Worm (Caenorhabditis elegans) whole organism, L3 larva: Measurements from ENCODE around the gene cdh-4.

ENCODE experiments used
- R02D3.7 ChIP-seq: fragments of 150-350 bp; optimal IDR thresholded peaks from 2 replicates; lab custom pipeline; 2014; ENCODE audit warnings: missing biosample characterization, missing genetic modification characterization
- ZK546.5 ChIP-seq: sonication (generic microtip); optimal IDR thresholded peaks from 2 replicates; lab custom pipeline; 2017; ENCODE audit warnings: missing biosample characterization, missing genetic modification characterization
- aly-2 ChIP-seq: fragments of 150-350 bp; optimal IDR thresholded peaks from 2 replicates; lab custom pipeline; 2014; ENCODE audit warnings: missing biosample characterization, missing genetic modification characterization
- ama-1 ChIP-seq: fragments of 150-350 bp; optimal IDR thresholded peaks from 2 replicates; lab custom pipeline; 2018
- ceh-16 ChIP-seq: sonication (generic microtip); optimal IDR thresholded peaks from 2 replicates; lab custom pipeline; 2017; ENCODE audit warnings: missing biosample characterization, missing genetic modification characterization
- ceh-28 ChIP-seq: fragments of 150-350 bp; optimal IDR thresholded peaks from 2 replicates; lab custom pipeline; 2014; ENCODE audit warnings: missing biosample characterization, missing genetic modification reagents, missing genetic modification characterization
- ceh-82 ChIP-seq: fragments of 150-350 bp; optimal IDR thresholded peaks from 2 replicates; lab custom pipeline; 2014; ENCODE audit warnings: missing biosample characterization, missing genetic modification characterization
- ceh-9 ChIP-seq: sonication (generic microtip); optimal IDR thresholded peaks from 2 replicates; lab custom pipeline; 2018; ENCODE audit warnings: missing biosample characterization, missing genetic modification characterization
- daf-12 ChIP-seq: fragments of 150-350 bp; optimal IDR thresholded peaks from 2 replicates; lab custom pipeline; 2014; ENCODE audit warnings: missing biosample characterization, missing genetic modification reagents, missing genetic modification characterization
- egl-27 ChIP-seq: sonication (generic microtip); optimal IDR thresholded peaks from 4 replicates; lab custom pipeline; 2017; ENCODE audit warnings: missing biosample characterization, missing genetic modification reagents, missing genetic modification characterization
- egl-5 ChIP-seq: fragments of 150-350 bp; optimal IDR thresholded peaks from 2 replicates; lab custom pipeline; 2017; ENCODE audit warnings: missing biosample characterization, missing genetic modification reagents, missing genetic modification characterization, inconsistent platforms
- elt-1 ChIP-seq: fragments of 150-350 bp; optimal IDR thresholded peaks from 2 replicates; lab custom pipeline; 2014; ENCODE audit warnings: missing biosample characterization, missing genetic modification characterization
- elt-2 ChIP-seq: sonication (generic microtip); optimal IDR thresholded peaks from 2 replicates; lab custom pipeline; 2016; ENCODE audit warnings: missing genetic modification reagents, mild to moderate bottlenecking, missing genetic modification characterization, missing compliant biosample characterization
- elt-3 ChIP-seq, 3 experiments: fragments of 150-350 bp in 1 of 3; sonication (generic microtip) in 2 of 3; optimal IDR thresholded peaks; 2 replicates in 2 of 3; 4 replicates in 1 of 3; lab custom pipeline; 2014 to 2017; ENCODE audit warnings: missing biosample characterization in 3 of 3, missing genetic modification characterization in 3 of 3
- eor-1 ChIP-seq, 2 experiments: fragments of 150-350 bp; optimal IDR thresholded peaks; 2 replicates each; lab custom pipeline; 2014 to 2018; ENCODE audit warnings: missing biosample characterization in 2 of 2, missing genetic modification characterization in 2 of 2
- fkh-10 ChIP-seq: sonication (generic microtip); optimal IDR thresholded peaks from 2 replicates; lab custom pipeline; 2017; ENCODE audit warnings: missing biosample characterization, missing genetic modification reagents, missing genetic modification characterization
- fkh-2 ChIP-seq: fragments of 150-350 bp; optimal IDR thresholded peaks from 2 replicates; lab custom pipeline; 2014; ENCODE audit warnings: missing biosample characterization, missing genetic modification reagents, missing genetic modification characterization
- fos-1 ChIP-seq: fragments of 150-350 bp; optimal IDR thresholded peaks from 2 replicates; lab custom pipeline; 2014; ENCODE audit warnings: missing biosample characterization, missing genetic modification characterization
- lin-15B ChIP-seq: fragments of 150-350 bp; optimal IDR thresholded peaks from 2 replicates; lab custom pipeline; 2014; ENCODE audit warnings: missing biosample characterization, missing genetic modification characterization
- lin-39 ChIP-seq: fragments of 150-350 bp; optimal IDR thresholded peaks from 2 replicates; lab custom pipeline; 2018; ENCODE audit warnings: missing biosample characterization, missing genetic modification reagents, missing genetic modification characterization
- lsy-12 ChIP-seq: sonication (generic microtip); optimal IDR thresholded peaks from 2 replicates; lab custom pipeline; 2016; ENCODE audit warnings: mild to moderate bottlenecking, missing genetic modification characterization, missing compliant biosample characterization
- mdl-1 ChIP-seq: fragments of 150-350 bp; optimal IDR thresholded peaks from 2 replicates; lab custom pipeline; 2014; ENCODE audit warnings: missing biosample characterization, missing genetic modification characterization
- mml-1 ChIP-seq: fragments of 150-350 bp; sonication (generic microtip); optimal IDR thresholded peaks from 3 replicates; lab custom pipeline; 2014; ENCODE audit warnings: missing biosample characterization, missing genetic modification characterization
- nhr-11 ChIP-seq: fragments of 150-350 bp; optimal IDR thresholded peaks from 2 replicates; lab custom pipeline; 2014; ENCODE audit warnings: missing biosample characterization, missing genetic modification characterization
- nhr-12 ChIP-seq: fragments of 150-350 bp; optimal IDR thresholded peaks from 2 replicates; lab custom pipeline; 2014; ENCODE audit warnings: missing biosample characterization, missing genetic modification characterization
- nhr-23 ChIP-seq: fragments of 150-350 bp; optimal IDR thresholded peaks from 2 replicates; lab custom pipeline; 2014; ENCODE audit warnings: missing biosample characterization, missing genetic modification reagents, missing genetic modification characterization
- nhr-237 ChIP-seq: fragments of 150-350 bp; optimal IDR thresholded peaks from 2 replicates; lab custom pipeline; 2014; ENCODE audit warnings: missing biosample characterization, missing genetic modification characterization
- nhr-25 ChIP-seq: sonication (generic microtip); optimal IDR thresholded peaks from 2 replicates; lab custom pipeline; 2017; ENCODE audit warnings: missing biosample characterization, missing genetic modification characterization
- nhr-28 ChIP-seq: fragments of 150-350 bp; optimal IDR thresholded peaks from 2 replicates; lab custom pipeline; 2014; ENCODE audit warnings: missing biosample characterization, missing genetic modification characterization
- nhr-43 ChIP-seq: sonication (generic microtip); optimal IDR thresholded peaks from 2 replicates; lab custom pipeline; 2016; ENCODE audit warnings: mild to moderate bottlenecking, missing genetic modification characterization, missing compliant biosample characterization; ENCODE audit not compliant: poor library complexity, severe bottlenecking
- nhr-67 ChIP-seq: fragments of 150-350 bp; optimal IDR thresholded peaks from 2 replicates; lab custom pipeline; 2014; ENCODE audit warnings: missing biosample characterization, missing genetic modification characterization
- nhr-76 ChIP-seq: fragments of 150-350 bp; sonication (generic microtip); optimal IDR thresholded peaks from 5 replicates; lab custom pipeline; 2014; ENCODE audit warnings: missing biosample characterization, missing genetic modification characterization
- nhr-77 ChIP-seq: fragments of 150-350 bp; optimal IDR thresholded peaks from 2 replicates; lab custom pipeline; 2014; ENCODE audit warnings: missing biosample characterization, missing genetic modification characterization
- pha-4 ChIP-seq: fragments of 150-350 bp; optimal IDR thresholded peaks from 2 replicates; lab custom pipeline; 2014; ENCODE audit warnings: missing biosample characterization, missing genetic modification reagents, missing genetic modification characterization
- pqm-1 ChIP-seq: fragments of 150-350 bp; optimal IDR thresholded peaks from 2 replicates; lab custom pipeline; 2017; ENCODE audit warnings: missing biosample characterization, missing genetic modification characterization, inconsistent platforms
- sea-2 ChIP-seq: fragments of 150-350 bp; sonication (generic microtip); optimal IDR thresholded peaks from 4 replicates; lab custom pipeline; 2014; ENCODE audit warnings: missing biosample characterization, missing genetic modification reagents, missing genetic modification characterization
- skn-1 ChIP-seq: fragments of 150-350 bp; optimal IDR thresholded peaks from 2 replicates; lab custom pipeline; 2014; ENCODE audit warnings: missing biosample characterization, missing genetic modification characterization
- snpc-4 ChIP-seq: fragments of 150-350 bp; optimal IDR thresholded peaks from 2 replicates; lab custom pipeline; 2014; ENCODE audit warnings: missing biosample characterization, missing genetic modification characterization
- tbx-2 ChIP-seq: sonication (generic microtip); optimal IDR thresholded peaks from 2 replicates; lab custom pipeline; 2016; ENCODE audit warnings: mild to moderate bottlenecking, missing genetic modification characterization, missing compliant biosample characterization
- unc-39 ChIP-seq: sonication (generic microtip); optimal IDR thresholded peaks from 4 replicates; lab custom pipeline; 2017; ENCODE audit warnings: missing biosample characterization, missing genetic modification characterization
- unc-62 ChIP-seq: fragments of 150-350 bp; sonication (generic microtip); optimal IDR thresholded peaks from 4 replicates; lab custom pipeline; 2014; ENCODE audit warnings: missing biosample characterization, missing genetic modification reagents, missing genetic modification characterization
- zag-1 ChIP-seq: fragments of 150-350 bp; optimal IDR thresholded peaks from 2 replicates; lab custom pipeline; 2014; ENCODE audit warnings: missing biosample characterization, missing genetic modification characterization
- ztf-11 ChIP-seq: fragments of 150-350 bp; optimal IDR thresholded peaks from 2 replicates; lab custom pipeline; 2014; ENCODE audit warnings: missing biosample characterization, missing genetic modification characterization
- ztf-4 ChIP-seq: fragments of 150-350 bp; optimal IDR thresholded peaks from 2 replicates; lab custom pipeline; 2014; ENCODE audit warnings: missing biosample characterization, missing genetic modification characterization

Gene cdh-4

DNA sequence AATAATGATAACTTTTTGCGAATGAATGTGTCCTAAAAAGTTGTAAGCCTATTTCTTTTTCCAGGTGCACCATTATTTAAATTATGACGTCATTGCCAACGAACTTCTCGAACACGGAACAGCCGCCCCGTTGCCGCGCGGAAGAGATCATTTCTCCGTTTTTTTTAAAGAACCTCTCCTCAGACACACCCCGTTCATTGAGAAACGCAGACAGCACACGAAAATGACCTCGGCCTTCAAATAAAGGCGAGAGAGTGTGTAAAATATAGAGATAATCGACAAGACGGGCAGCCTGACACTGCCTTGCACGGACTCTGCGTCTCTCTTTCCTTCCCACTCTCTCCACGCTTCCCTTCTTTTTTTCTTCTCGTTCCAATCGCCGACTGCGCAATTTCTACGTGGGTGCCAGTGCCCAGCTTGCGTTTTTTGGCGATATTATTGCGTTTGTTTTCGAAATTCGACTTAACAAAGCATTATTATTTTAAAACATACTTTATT, 40.3 kb downstream of the cdh-4 start (continued):
- TF ChIP-seq ZK546.5 (tag; lab: Kevin White, UChicago) (no peak), egl-27 (tag; lab: Kevin White, UChicago) (no peak), lin-39 (tag; lab: Kevin White, UChicago) (peak; percentile 72), egl-5 (tag; lab: Kevin White, UChicago) (peak; percentile 90), snpc-4 (peak; percentile 36), ceh-9 (tag; lab: Kevin White, UChicago) (no peak), aly-2 (tag; lab: Kevin White, UChicago) (no peak), nhr-11 (tag; lab: Kevin White, UChicago) (no peak), nhr-76 (no peak), fkh-10 (GFP tag; lab: Kevin White, UChicago) (no peak), mdl-1 (tag; lab: Kevin White, UChicago) (peak; percentile 11)

DNA sequence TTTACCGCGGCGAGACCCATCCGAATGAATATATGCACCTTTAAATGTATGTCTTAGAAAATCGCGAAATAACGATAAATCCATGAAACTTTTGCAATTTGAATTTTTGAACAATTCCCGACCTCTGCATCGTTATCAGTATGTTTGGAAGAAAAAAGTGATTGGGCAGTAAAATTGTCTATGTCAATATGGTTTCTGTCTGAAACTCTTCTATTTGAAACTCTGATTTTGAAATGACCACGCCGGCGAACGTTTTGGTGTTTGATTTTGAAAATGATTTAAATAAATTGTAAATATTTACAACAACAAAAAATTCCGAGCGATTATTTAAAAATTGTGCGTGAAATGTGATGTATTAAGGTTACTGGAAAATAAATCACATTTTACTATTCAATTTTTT, 41.1 kb downstream of the cdh-4 start:
- TF ChIP-seq fkh-2 (tag; lab: Kevin White, UChicago) (no peak), pqm-1 (tag; lab: Kevin White, UChicago) (peak; percentile 14), elt-2 (tag; lab: Kevin White, UChicago) (peak; percentile 26), nhr-67 (tag; lab: Kevin White, UChicago) (no peak), snpc-4 (no peak), pha-4 (tag; lab: Kevin White, UChicago) (peak; percentile 79), egl-5 (tag; lab: Kevin White, UChicago) (no peak), fos-1 (tag; lab: Kevin White, UChicago) (no peak), ceh-28 (tag; lab: Kevin White, UChicago) (no peak), nhr-28 (tag; lab: Kevin White, UChicago) (no peak), eor-1 (tag; optimal IDR thresholded peaks at IDR 0.05; lab: Kevin White, UChicago) (no peak), ceh-16 (tag; lab: Kevin White, UChicago) (no peak), ztf-11 (tag; lab: Kevin White, UChicago) (no peak), zag-1 (tag; lab: Kevin White, UChicago) (no peak), fkh-10 (GFP tag; lab: Kevin White, UChicago) (no peak)

DNA sequence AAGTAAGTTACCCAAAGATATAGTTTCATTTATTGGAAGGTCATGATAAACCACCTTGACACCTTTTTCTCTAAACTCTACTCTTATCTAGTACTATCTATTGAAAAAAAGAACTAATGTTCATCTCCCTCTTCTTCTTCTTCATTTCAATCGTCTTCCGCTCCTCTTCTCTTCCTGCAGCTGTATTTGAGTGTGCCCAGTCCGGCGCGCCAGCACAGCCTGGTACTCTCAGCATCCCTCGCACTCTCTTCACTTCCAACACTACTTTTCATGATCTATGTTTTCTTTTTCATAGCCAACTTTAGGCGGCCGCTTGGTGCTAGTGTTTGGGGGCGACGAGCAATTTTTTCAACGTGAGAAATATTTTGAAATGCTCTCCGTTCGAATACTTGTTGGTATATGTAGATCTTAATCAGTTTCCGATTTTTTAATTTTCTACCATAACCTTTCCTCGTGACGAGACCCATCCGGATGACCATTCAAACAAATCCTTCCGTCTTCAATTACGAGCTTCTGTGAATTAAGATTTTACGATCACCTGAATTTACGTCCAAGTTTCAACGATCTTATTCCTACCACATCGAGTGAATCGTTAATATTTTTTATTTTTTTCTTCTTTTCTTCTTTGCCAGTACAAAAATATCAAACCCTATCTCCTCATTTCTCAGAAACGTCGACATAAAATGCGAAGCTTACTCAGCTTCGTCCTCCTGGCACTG, 42.1 kb downstream of the cdh-4 start, which contains the start of gene pan-1:
pan-1 (plus strand) TSS at position 669 of the 719 bp plus-strand sequence.
- TF ChIP-seq snpc-4, result peak; percentile 53
- no peak for TF ChIP-seq unc-39
- peak; percentile 51 for TF ChIP-seq nhr-25
- no peak for TF ChIP-seq elt-1 (tag; lab: Kevin White, UChicago)
- TF ChIP-seq ceh-28 (tag; lab: Kevin White, UChicago), result peak; percentile 9
- no peak for TF ChIP-seq mml-1 (tag; lab: Kevin White, UChicago)
- no peak for TF ChIP-seq fos-1 (tag; lab: Kevin White, UChicago)
- TF ChIP-seq nhr-23 (tag; lab: Kevin White, UChicago), result peak; percentile 72
- no peak for TF ChIP-seq ztf-4 (tag; lab: Kevin White, UChicago)
- TF ChIP-seq ZK546.5 (tag; lab: Kevin White, UChicago), result no peak
- TF ChIP-seq pqm-1 (tag; lab: Kevin White, UChicago), result no peak
- no peak for TF ChIP-seq sea-2
- TF ChIP-seq nhr-28 (tag; lab: Kevin White, UChicago), result no peak
- no peak for TF ChIP-seq nhr-11 (tag; lab: Kevin White, UChicago)
- no peak for TF ChIP-seq aly-2 (tag; lab: Kevin White, UChicago)
- TF ChIP-seq lin-15B (tag; lab: Kevin White, UChicago), result no peak
- TF ChIP-seq lsy-12, result peak; percentile 49
- TF ChIP-seq nhr-43 (tag; lab: Kevin White, UChicago), result no peak
- no peak for TF ChIP-seq fkh-10 (GFP tag; lab: Kevin White, UChicago)
- no peak for TF ChIP-seq skn-1 (tag; lab: Kevin White, UChicago)
- TF ChIP-seq egl-5 (tag; lab: Kevin White, UChicago), result peak; percentile 46
- no peak for TF ChIP-seq eor-1 (tag; optimal IDR thresholded peaks at IDR 0.05; lab: Kevin White, UChicago)
- no peak for TF ChIP-seq ceh-16 (tag; lab: Kevin White, UChicago)
- no peak for TF ChIP-seq ceh-9 (tag; lab: Kevin White, UChicago)
- no peak for TF ChIP-seq nhr-237
- TF ChIP-seq nhr-67 (tag; lab: Kevin White, UChicago), result no peak
- no peak for TF ChIP-seq elt-3 (tag; optimal IDR thresholded peaks at IDR 0.05; lab: Kevin White, UChicago)
- peak; percentile 25 for TF ChIP-seq ceh-82 (tag; lab: Kevin White, UChicago)
- no peak for TF ChIP-seq ztf-11 (tag; lab: Kevin White, UChicago)
- TF ChIP-seq daf-12 (tag; lab: Kevin White, UChicago), result no peak
- TF ChIP-seq R02D3.7, result no peak
- peak; percentile 24 for TF ChIP-seq elt-2 (tag; lab: Kevin White, UChicago)
- TF ChIP-seq pha-4 (tag; lab: Kevin White, UChicago), result peak; percentile 66
- no peak for TF ChIP-seq zag-1 (tag; lab: Kevin White, UChicago)
- TF ChIP-seq tbx-2 (tag; lab: Kevin White, UChicago), result no peak
- TF ChIP-seq nhr-12, result no peak
- no peak for TF ChIP-seq fkh-2 (tag; lab: Kevin White, UChicago)
- TF ChIP-seq nhr-77 (tag; lab: Kevin White, UChicago), result no peak
- no peak for TF ChIP-seq nhr-76
- no peak for TF ChIP-seq egl-27 (tag; lab: Kevin White, UChicago)
- TF ChIP-seq mdl-1 (tag; lab: Kevin White, UChicago), result no peak
- peak; percentile 76 for TF ChIP-seq lin-39 (tag; lab: Kevin White, UChicago)
- peak; percentile 9 for TF ChIP-seq unc-62
- peak; percentile 80 for TF ChIP-seq ama-1 (lab: Kevin White, UChicago)
